Fruit fly (Drosophila melanogaster) whole organism, embryonic: ENCODE results near the gene gNacalpha.

Experiments
- Aef1 ChIP-seq: fragments of 200-800 bp; sonication (Bioruptor generic); IDR thresholded peaks from 3 replicates; pipeline ENCODE4 v1.3.6; 2022; ENCODE audit warnings: missing biosample characterization, missing genetic modification characterization
- BEAF-32 ChIP-seq: fragments of 200-800 bp; sonication (Bioruptor generic); optimal IDR thresholded peaks from 3 replicates; lab custom pipeline; 2017; ENCODE audit warnings: missing biosample characterization, missing genetic modification characterization, mild to moderate bottlenecking, moderate library complexity, missing genetic modification reagents
- Bteb2 ChIP-seq: fragments of 200-800 bp; sonication (Bioruptor generic); optimal IDR thresholded peaks from 2 replicates; lab custom pipeline; 2016; ENCODE audit warnings: missing biosample characterization, missing genetic modification characterization
- CG11085 ChIP-seq: fragments of 200-800 bp; sonication (Bioruptor generic); IDR thresholded peaks from 2 replicates; pipeline ENCODE4 v1.3.6; 2022; ENCODE audit warnings: missing biosample characterization, missing genetic modification characterization
- CG12104 ChIP-seq: fragments of 200-800 bp; sonication (Bioruptor generic); optimal IDR thresholded peaks from 3 replicates; lab custom pipeline; 2016; ENCODE audit warnings: missing biosample characterization, missing genetic modification characterization
- CG12391 ChIP-seq: fragments of 200-800 bp; sonication (Bioruptor generic); optimal IDR thresholded peaks from 3 replicates; lab custom pipeline; 2018; ENCODE audit warnings: missing biosample characterization, mild to moderate bottlenecking, missing genetic modification characterization, moderate library complexity
- CG15269 ChIP-seq: fragments of 200-800 bp; sonication (Bioruptor generic); optimal IDR thresholded peaks from 2 replicates; lab custom pipeline; 2018; ENCODE audit warnings: missing biosample characterization, mild to moderate bottlenecking, missing genetic modification characterization, moderate library complexity
- CG15479 ChIP-seq: fragments of 200-800 bp; sonication (Bioruptor generic); optimal IDR thresholded peaks from 3 replicates; lab custom pipeline; 2019; ENCODE audit warnings: missing biosample characterization, mild to moderate bottlenecking, missing genetic modification characterization, moderate library complexity
- CG15601 ChIP-seq: fragments of 200-800 bp; sonication (Bioruptor generic); optimal IDR thresholded peaks from 3 replicates; lab custom pipeline; 2019; ENCODE audit warnings: missing biosample characterization, mild to moderate bottlenecking, missing genetic modification characterization, moderate library complexity
- CG1792 ChIP-seq: fragments of 200-800 bp; sonication (Bioruptor generic); optimal IDR thresholded peaks from 2 replicates; lab custom pipeline; 2016; ENCODE audit warnings: missing biosample characterization, missing genetic modification characterization
- CG31441 ChIP-seq: fragments of 200-800 bp; sonication (Bioruptor generic); IDR thresholded peaks from 2 replicates; pipeline ENCODE4 v1.3.6; 2022; ENCODE audit warnings: missing biosample characterization, missing genetic modification characterization
- CG4854 ChIP-seq: fragments of 200-800 bp; sonication (Bioruptor generic); optimal IDR thresholded peaks from 2 replicates; lab custom pipeline; 2016; ENCODE audit warnings: missing biosample characterization, missing genetic modification characterization, inconsistent platforms
- CG6175 ChIP-seq: fragments of 200-800 bp; sonication (Bioruptor generic); IDR thresholded peaks from 3 replicates; pipeline ENCODE4 v1.3.6; 2022; ENCODE audit warnings: missing biosample characterization, missing genetic modification characterization
- CG6254 ChIP-seq: fragments of 200-800 bp; sonication (Bioruptor generic); optimal IDR thresholded peaks from 3 replicates; lab custom pipeline; 2017; ENCODE audit warnings: mild to moderate bottlenecking, missing biosample characterization, missing genetic modification reagents, missing genetic modification characterization
- CG6683 ChIP-seq: fragments of 200-800 bp; sonication (Bioruptor generic); optimal IDR thresholded peaks from 2 replicates; lab custom pipeline; 2017; ENCODE audit warnings: missing biosample characterization, mild to moderate bottlenecking, missing genetic modification characterization, missing genetic modification reagents
- CG7271 ChIP-seq: fragments of 200-800 bp; sonication (Bioruptor generic); optimal IDR thresholded peaks from 2 replicates; lab custom pipeline; 2018; ENCODE audit warnings: missing biosample characterization, mild to moderate bottlenecking, missing genetic modification characterization, moderate library complexity
- CG7372 ChIP-seq: fragments of 200-800 bp; sonication (Bioruptor generic); IDR thresholded peaks from 2 replicates; pipeline ENCODE4 v1.3.6; 2022; ENCODE audit warnings: missing biosample characterization, missing genetic modification characterization
- CG8281 ChIP-seq: fragments of 200-800 bp; sonication (Bioruptor generic); optimal IDR thresholded peaks from 2 replicates; lab custom pipeline; 2018; ENCODE audit warnings: missing biosample characterization, mild to moderate bottlenecking, missing genetic modification characterization, moderate library complexity
- CG8765 ChIP-seq: fragments of 200-800 bp; sonication (Bioruptor generic); IDR thresholded peaks from 2 replicates; pipeline ENCODE4 v1.3.6; 2022; ENCODE audit warnings: missing biosample characterization, missing genetic modification characterization
- CG9727 ChIP-seq: fragments of 200-800 bp; sonication (Bioruptor generic); optimal IDR thresholded peaks from 3 replicates; lab custom pipeline; 2017; ENCODE audit warnings: missing biosample characterization, mild to moderate bottlenecking, missing genetic modification characterization
- CoRest ChIP-seq: fragments of 200-800 bp; sonication (Bioruptor generic); optimal IDR thresholded peaks from 3 replicates; lab custom pipeline; 2018; ENCODE audit warnings: missing biosample characterization, mild to moderate bottlenecking, missing genetic modification characterization, moderate library complexity
- Dip2 ChIP-seq: fragments of 200-800 bp; sonication (Bioruptor generic); IDR thresholded peaks from 2 replicates; pipeline ENCODE4 v1.3.6; 2022; ENCODE audit warnings: missing biosample characterization, missing genetic modification characterization
- Drgx ChIP-seq: fragments of 200-800 bp; sonication (Bioruptor generic); IDR thresholded peaks from 2 replicates; pipeline ENCODE4 v1.3.6; 2022; ENCODE audit warnings: missing biosample characterization, missing genetic modification characterization
- E2f1 ChIP-seq: fragments of 200-800 bp; sonication (Bioruptor generic); IDR thresholded peaks from 2 replicates; pipeline ENCODE4 v1.3.6; 2022; ENCODE audit warnings: missing biosample characterization, missing genetic modification characterization
- Gug ChIP-seq: fragments of 200-800 bp; sonication (Bioruptor generic); IDR thresholded peaks from 4 replicates; pipeline ENCODE4 v1.3.6; 2022; ENCODE audit warnings: missing biosample characterization, missing genetic modification characterization
- HLH3B ChIP-seq: fragments of 200-800 bp; sonication (Bioruptor generic); IDR thresholded peaks from 2 replicates; pipeline ENCODE4 v1.3.6; 2022; ENCODE audit warnings: missing biosample characterization, missing genetic modification characterization
- Hmx ChIP-seq: fragments of 200-800 bp; sonication (Bioruptor generic); optimal IDR thresholded peaks from 2 replicates; lab custom pipeline; 2016; ENCODE audit warnings: missing biosample characterization, missing genetic modification characterization
- Hr51 ChIP-seq, 2 experiments: fragments of 200-800 bp; sonication (Bioruptor generic); optimal IDR thresholded peaks; 2 replicates in 1 of 2; 3 replicates in 1 of 2; lab custom pipeline; 2016 to 2018; ENCODE audit warnings: missing biosample characterization in 2 of 2, missing genetic modification characterization in 2 of 2, mild to moderate bottlenecking in 1 of 2, moderate library complexity in 1 of 2
- MTF-1 ChIP-seq: fragments of 200-800 bp; sonication (Bioruptor generic); optimal IDR thresholded peaks from 2 replicates; lab custom pipeline; 2018; ENCODE audit warnings: missing biosample characterization, mild to moderate bottlenecking, missing genetic modification characterization, borderline replicate concordance
- Mes4 ChIP-seq: fragments of 200-800 bp; sonication (Bioruptor generic); optimal IDR thresholded peaks from 2 replicates; lab custom pipeline; 2016; ENCODE audit warnings: missing biosample characterization, missing genetic modification characterization
- Oli ChIP-seq: fragments of 200-800 bp; sonication (Bioruptor generic); optimal IDR thresholded peaks from 2 replicates; lab custom pipeline; 2018; ENCODE audit warnings: missing biosample characterization, mild to moderate bottlenecking, missing genetic modification characterization, moderate library complexity
- ci ChIP-seq: fragments of 200-800 bp; sonication (Bioruptor generic); IDR thresholded peaks from 3 replicates; pipeline ENCODE4 v1.3.6; 2022; ENCODE audit warnings: missing biosample characterization, missing genetic modification characterization
- dimm ChIP-seq: fragments of 200-800 bp; sonication (Bioruptor generic); IDR thresholded peaks from 2 replicates; pipeline ENCODE4 v1.3.6; 2022; ENCODE audit warnings: missing biosample characterization, missing genetic modification characterization
- en ChIP-seq: fragments of 200-800 bp; sonication (Bioruptor generic); optimal IDR thresholded peaks from 2 replicates; lab custom pipeline; 2016; ENCODE audit warnings: missing biosample characterization, missing genetic modification characterization
- ewg ChIP-seq: fragments of 200-800 bp; sonication (Bioruptor generic); optimal IDR thresholded peaks from 3 replicates; lab custom pipeline; 2017; ENCODE audit warnings: mild to moderate bottlenecking, missing biosample characterization, missing genetic modification reagents, missing genetic modification characterization
- fru ChIP-seq: fragments of >200 bp; optimal IDR thresholded peaks from 2 replicates; lab custom pipeline; 2017
- her ChIP-seq: fragments of 200-800 bp; sonication (Bioruptor generic); optimal IDR thresholded peaks from 2 replicates; lab custom pipeline; 2016; ENCODE audit warnings: missing biosample characterization, missing genetic modification characterization
- lbe ChIP-seq: fragments of 200-800 bp; sonication (Bioruptor generic); optimal IDR thresholded peaks from 2 replicates; lab custom pipeline; 2016; ENCODE audit warnings: missing biosample characterization, mild to moderate bottlenecking, missing genetic modification characterization
- maf-S ChIP-seq: fragments of 200-800 bp; sonication (Bioruptor generic); optimal IDR thresholded peaks from 2 replicates; lab custom pipeline; 2016; ENCODE audit warnings: missing biosample characterization, missing genetic modification characterization
- mirr ChIP-seq: fragments of 200-800 bp; sonication (Bioruptor generic); optimal IDR thresholded peaks from 3 replicates; lab custom pipeline; 2018; ENCODE audit warnings: missing biosample characterization, mild to moderate bottlenecking, missing genetic modification characterization
- pita ChIP-seq: fragments of 200-800 bp; sonication (Bioruptor generic); optimal IDR thresholded peaks from 2 replicates; lab custom pipeline; 2017; ENCODE audit warnings: missing biosample characterization, mild to moderate bottlenecking, missing genetic modification characterization
- pros ChIP-seq: fragments of 200-800 bp; sonication (Bioruptor generic); optimal IDR thresholded peaks from 3 replicates; lab custom pipeline; 2019; ENCODE audit warnings: missing biosample characterization, mild to moderate bottlenecking, missing genetic modification characterization, moderate library complexity
- psq ChIP-seq: fragments of 200-800 bp; sonication (Bioruptor generic); optimal IDR thresholded peaks from 2 replicates; lab custom pipeline; 2017; ENCODE audit warnings: missing biosample characterization, missing genetic modification characterization
- ro ChIP-seq: fragments of 200-800 bp; sonication (Bioruptor generic); IDR thresholded peaks from 2 replicates; pipeline ENCODE4 v1.3.6; 2022; ENCODE audit warnings: missing biosample characterization, missing genetic modification characterization
- sima ChIP-seq: fragments of 200-800 bp; sonication (Bioruptor generic); optimal IDR thresholded peaks from 2 replicates; lab custom pipeline; 2016; ENCODE audit warnings: missing biosample characterization, missing genetic modification characterization
- slou ChIP-seq: fragments of 200-800 bp; sonication (Bioruptor generic); optimal IDR thresholded peaks from 3 replicates; lab custom pipeline; 2016; ENCODE audit warnings: missing biosample characterization, missing genetic modification characterization
- sug ChIP-seq: fragments of 200-800 bp; optimal IDR thresholded peaks from 2 replicates; lab custom pipeline; 2019; ENCODE audit warnings: missing biosample characterization, mild to moderate bottlenecking, missing genetic modification characterization, moderate library complexity
- tgo ChIP-seq: fragments of 200-800 bp; sonication (Bioruptor generic); IDR thresholded peaks from 3 replicates; pipeline ENCODE4 v1.3.6; 2022; ENCODE audit warnings: missing biosample characterization, missing genetic modification characterization
- twi ChIP-seq: fragments of 200-800 bp; optimal IDR thresholded peaks from 2 replicates; lab custom pipeline; 2019; ENCODE audit warnings: missing biosample characterization, mild to moderate bottlenecking, missing genetic modification characterization, moderate library complexity
- zf30C ChIP-seq: fragments of 200-800 bp; sonication (Bioruptor generic); optimal IDR thresholded peaks from 3 replicates; lab custom pipeline; 2018; ENCODE audit warnings: missing biosample characterization, mild to moderate bottlenecking, missing genetic modification characterization

gNacalpha gene

DNA sequence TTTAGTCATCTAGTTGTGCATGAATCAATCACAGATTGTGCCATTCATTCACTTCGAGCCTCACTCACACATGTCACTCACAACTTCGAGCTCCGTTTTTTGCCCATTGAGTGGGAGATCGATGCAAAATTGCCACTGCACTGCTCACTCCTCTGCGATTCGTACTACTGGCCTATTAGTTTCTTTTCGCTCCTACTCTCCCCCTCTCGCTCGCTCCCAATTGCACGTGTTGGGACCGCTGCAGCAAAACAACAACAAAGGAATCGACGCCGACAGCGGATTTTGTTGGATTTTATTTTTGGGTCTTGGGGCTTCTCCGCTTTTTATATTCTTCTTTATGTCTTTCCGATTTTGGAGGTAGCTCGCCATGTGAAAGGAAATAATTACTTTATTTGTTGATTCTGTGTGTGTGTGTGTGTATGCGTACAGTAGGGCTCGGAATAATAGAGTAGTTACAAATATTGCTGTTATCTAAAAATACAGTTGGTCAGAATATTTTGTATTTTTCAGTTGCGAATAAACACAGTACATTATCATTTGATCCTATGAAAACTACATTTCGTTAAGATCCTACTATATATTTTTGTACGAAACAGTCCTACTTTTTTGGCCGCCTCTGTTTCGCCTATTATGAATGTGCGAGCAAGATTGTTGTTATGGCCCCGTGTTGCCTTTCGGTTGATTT is 37.3 kb downstream of the gNacalpha start (continued):
- TF ChIP-seq CG15479 (GFP tag; lab: Kevin White, UChicago) (no peak), CG12391 (tag; lab: Kevin White, UChicago) (peak; percentile 88), CG31441 (peak; percentile 94), CG6175 (GFP tag; lab: Robert Waterston, UW) (no peak), psq (GFP tag; lab: Kevin White, UChicago) (peak; percentile 53), CG1792 (GFP tag; lab: Kevin White, UChicago) (peak; percentile 49), ewg (GFP tag; lab: Kevin White, UChicago) (peak; percentile 76), pros (GFP tag; lab: Kevin White, UChicago) (no peak), MTF-1 (peak; percentile 57), lbe (no peak), ro (GFP tag; lab: Robert Waterston, UW) (no peak), ci (GFP tag; lab: Robert Waterston, UW) (peak; percentile 88), pita (GFP tag; lab: Kevin White, UChicago) (no peak), CG11085 (GFP tag; lab: Robert Waterston, UW) (no peak), Drgx (peak; percentile 57; the same call in 1 of the 2 replicates), CG6683 (GFP tag; lab: Kevin White, UChicago) (peak; percentile 42), CG7372 (GFP tag; lab: Robert Waterston, UW) (peak; percentile 8; the same call in 1 of the 2 replicates), HLH3B (peak; percentile 73), Bteb2 (GFP tag; lab: Kevin White, UChicago) (peak; percentile 67), CG8281 (tag; lab: Kevin White, UChicago) (peak; percentile 46), Hr51 (GFP tag; optimal IDR thresholded peaks at IDR 0.05; lab: Kevin White, UChicago) (peak; percentile 10 to 84), E2f1 (GFP tag; lab: Robert Waterston, UW) (peak; percentile 73), CG12104 (GFP tag; lab: Kevin White, UChicago) (peak; percentile 42), slou (GFP tag; lab: Kevin White, UChicago) (no peak), en (GFP tag; lab: Kevin White, UChicago) (peak; percentile 61), CG15269 (tag; lab: Kevin White, UChicago) (peak; percentile 79), tgo (GFP tag; lab: Robert Waterston, UW) (peak; percentile 68; the same call in 2 of the 3 replicates), CG6254 (GFP tag; lab: Kevin White, UChicago) (peak; percentile 88), mirr (GFP tag; lab: Kevin White, UChicago) (no peak), maf-S (no peak), Aef1 (GFP tag; lab: Robert Waterston, UW) (peak; percentile 62), BEAF-32 (no peak), twi (tag; lab: Kevin White, UChicago) (peak; percentile 74), sug (tag; lab: Kevin White, UChicago) (peak; percentile 17), CG4854 (peak; percentile 4), CG7271 (tag; lab: Kevin White, UChicago) (peak; percentile 38), her (peak; percentile 66), Oli (tag; lab: Kevin White, UChicago) (peak; percentile 91), CG15601 (tag; lab: Kevin White, UChicago) (peak; percentile 88), zf30C (no peak), CoRest (peak; percentile 87), CG8765 (GFP tag; lab: Robert Waterston, UW) (no peak; the same call in 1 of the 2 replicates), Gug (GFP tag; lab: Robert Waterston, UW) (peak; percentile 42; the same call in 1 of the 4 replicates), Hmx (no peak), Mes4 (GFP tag; lab: Kevin White, UChicago) (peak; percentile 78), sima (peak; percentile 16), CG9727 (peak; percentile 80), Dip2 (no peak), dimm (0 out of 2 replicates have a peak, but pooled peaks have one; percentile 8), fru (lab: Kevin White, UChicago) (no peak)
